Fruit fly (Drosophila melanogaster) whole organism, pupa: ENCODE measurements around the gene CG14450.

ENCODE experiments used
- CG10348 ChIP-seq: fragments of 200-800 bp; sonication (Bioruptor generic); IDR thresholded peaks from 2 replicates; pipeline ENCODE4 v1.3.6; 2022; ENCODE audit warnings: missing biosample characterization, missing genetic modification characterization
- CG12605 ChIP-seq: fragments of 200-800 bp; sonication (Bioruptor generic); IDR thresholded peaks from 2 replicates; pipeline ENCODE4 v1.3.6; 2022; ENCODE audit warnings: missing biosample characterization, missing genetic modification characterization
- CG13204 ChIP-seq: fragments of 200-800 bp; sonication (Bioruptor generic); optimal IDR thresholded peaks from 2 replicates; lab custom pipeline; 2018; ENCODE audit warnings: missing biosample characterization, mild to moderate bottlenecking, missing genetic modification characterization, moderate library complexity
- CG14655 ChIP-seq: fragments of 200-800 bp; sonication (Bioruptor generic); optimal IDR thresholded peaks from 3 replicates; lab custom pipeline; 2017; ENCODE audit warnings: mild to moderate bottlenecking, missing biosample characterization, missing genetic modification reagents, missing genetic modification characterization
- CG15710 ChIP-seq: fragments of 200-800 bp; sonication (Bioruptor generic); optimal IDR thresholded peaks from 2 replicates; lab custom pipeline; 2018; ENCODE audit warnings: missing biosample characterization, mild to moderate bottlenecking, missing genetic modification characterization, moderate library complexity
- CG17806 ChIP-seq: fragments of 200-800 bp; sonication (Bioruptor generic); optimal IDR thresholded peaks from 2 replicates; lab custom pipeline; 2018; ENCODE audit warnings: missing biosample characterization, mild to moderate bottlenecking, missing genetic modification characterization, moderate library complexity
- CG32121 ChIP-seq: fragments of 200-800 bp; sonication (Bioruptor generic); IDR thresholded peaks from 2 replicates; pipeline ENCODE4 v1.3.6; 2022; ENCODE audit warnings: missing biosample characterization, missing genetic modification characterization
- CG34367 ChIP-seq: fragments of 200-800 bp; sonication (Bioruptor generic); optimal IDR thresholded peaks from 2 replicates; lab custom pipeline; 2018; ENCODE audit warnings: missing biosample characterization, mild to moderate bottlenecking, missing genetic modification characterization
- CG4496 ChIP-seq: fragments of 200-800 bp; sonication (Bioruptor generic); IDR thresholded peaks from 3 replicates; pipeline ENCODE4 v1.3.6; 2022; ENCODE audit warnings: missing biosample characterization, missing genetic modification characterization
- CG8159 ChIP-seq: fragments of 200-800 bp; sonication (Bioruptor generic); optimal IDR thresholded peaks from 3 replicates; lab custom pipeline; 2018; ENCODE audit warnings: missing biosample characterization, mild to moderate bottlenecking, missing genetic modification characterization, moderate library complexity
- CG8301 ChIP-seq: fragments of 200-800 bp; sonication (Bioruptor generic); optimal IDR thresholded peaks from 2 replicates; lab custom pipeline; 2018; ENCODE audit warnings: missing biosample characterization, mild to moderate bottlenecking, missing genetic modification characterization
- CG9948 ChIP-seq: fragments of 200-800 bp; sonication (Bioruptor generic); optimal IDR thresholded peaks from 2 replicates; lab custom pipeline; 2018; ENCODE audit warnings: missing biosample characterization, mild to moderate bottlenecking, missing genetic modification characterization, moderate library complexity
- D1 ChIP-seq: fragments of 200-800 bp; sonication (Bioruptor generic); optimal IDR thresholded peaks from 2 replicates; lab custom pipeline; 2018; ENCODE audit warnings: missing biosample characterization, mild to moderate bottlenecking, missing genetic modification characterization, moderate library complexity
- EcR ChIP-seq: fragments of 200-800 bp; sonication (Bioruptor generic); optimal IDR thresholded peaks from 3 replicates; lab custom pipeline; 2019; ENCODE audit warnings: missing biosample characterization, missing genetic modification characterization, mild to moderate bottlenecking, moderate library complexity, missing genetic modification reagents
- Ets98B ChIP-seq: fragments of 200-800 bp; sonication (Bioruptor generic); IDR thresholded peaks from 2 replicates; pipeline ENCODE4 v1.3.6; 2022; ENCODE audit warnings: missing biosample characterization, missing genetic modification characterization
- Pif1A ChIP-seq: fragments of 200-800 bp; sonication (Bioruptor generic); optimal IDR thresholded peaks from 3 replicates; lab custom pipeline; 2016; ENCODE audit warnings: missing biosample characterization, missing genetic modification characterization
- Pif1B ChIP-seq: fragments of 200-800 bp; sonication (Bioruptor generic); optimal IDR thresholded peaks from 3 replicates; lab custom pipeline; 2016; ENCODE audit warnings: missing biosample characterization, missing genetic modification characterization
- Snoo ChIP-seq: fragments of 200-800 bp; sonication (Bioruptor generic); optimal IDR thresholded peaks from 3 replicates; lab custom pipeline; 2017; ENCODE audit warnings: missing biosample characterization, mild to moderate bottlenecking, missing genetic modification characterization, inconsistent platforms
- fd96Ca ChIP-seq: fragments of 200-800 bp; sonication (Bioruptor generic); IDR thresholded peaks from 3 replicates; pipeline ENCODE4 v1.3.6; 2022; ENCODE audit warnings: missing biosample characterization, missing genetic modification characterization
- gl ChIP-seq: fragments of 200-800 bp; sonication (Bioruptor generic); optimal IDR thresholded peaks from 2 replicates; lab custom pipeline; 2018; ENCODE audit warnings: missing biosample characterization, mild to moderate bottlenecking, missing genetic modification characterization
- rn ChIP-seq: fragments of 200-800 bp; sonication (Bioruptor generic); IDR thresholded peaks from 2 replicates; pipeline ENCODE4 v1.3.6; 2022; ENCODE audit warnings: missing biosample characterization, missing genetic modification characterization

The CG14450 gene

dm6 chr3L:22742121-22742531 lies 14.5 kb upstream of the CG14450 start:
- TF ChIP-seq Pif1A (GFP tag; lab: Kevin White, UChicago) (no peak), CG32121 (no peak), CG9948 (tag; lab: Kevin White, UChicago) (no peak), Ets98B (no peak), CG13204 (GFP tag; lab: Kevin White, UChicago) (peak; percentile 77), CG34367 (tag; lab: Kevin White, UChicago) (no peak), CG10348 (GFP tag; lab: Robert Waterston, UW) (no peak), CG4496 (GFP tag; lab: Robert Waterston, UW) (peak; percentile 74; the same call in 2 of the 3 replicates), CG17806 (tag; lab: Kevin White, UChicago) (no peak), CG8159 (tag; lab: Kevin White, UChicago) (no peak), EcR (peak; percentile 17), Pif1B (GFP tag; lab: Kevin White, UChicago) (no peak), D1 (tag; lab: Kevin White, UChicago) (no peak), fd96Ca (GFP tag; lab: Robert Waterston, UW) (no peak), CG12605 (no peak), rn (GFP tag; lab: Robert Waterston, UW) (no peak), Snoo (tag; lab: Kevin White, UChicago) (no peak), CG15710 (tag; lab: Kevin White, UChicago) (no peak), CG14655 (no peak)

- TF ChIP-seq CG13204 (GFP tag; lab: Kevin White, UChicago) (no peak), CG4496 (GFP tag; lab: Robert Waterston, UW) (peak; percentile 84), CG10348 (GFP tag; lab: Robert Waterston, UW) (peak; percentile 75), CG15710 (tag; lab: Kevin White, UChicago) (peak; percentile 82), rn (GFP tag; lab: Robert Waterston, UW) (no peak; the same call in none of the 2 replicates), CG17806 (tag; lab: Kevin White, UChicago) (peak; percentile 71), gl (tag; lab: Kevin White, UChicago) (peak; percentile 30), Snoo (tag; lab: Kevin White, UChicago) (peak; percentile 87), fd96Ca (GFP tag; lab: Robert Waterston, UW) (peak; percentile 89), CG34367 (tag; lab: Kevin White, UChicago) (peak; percentile 70), Ets98B (peak; percentile 74), CG12605 (peak; percentile 52; the same call in 1 of the 2 replicates), CG14655 (peak; percentile 85), Pif1B (GFP tag; lab: Kevin White, UChicago) (peak; percentile 84), CG8159 (tag; lab: Kevin White, UChicago) (peak; percentile 81), CG32121 (peak; percentile 82), CG8301 (tag; lab: Kevin White, UChicago) (peak; percentile 64), CG9948 (tag; lab: Kevin White, UChicago) (peak; percentile 67), Pif1A (GFP tag; lab: Kevin White, UChicago) (peak; percentile 82), EcR (peak; percentile 53), D1 (tag; lab: Kevin White, UChicago) (no peak)
Measured at dm6 chr3L:22741389-22742120, 14.0 kb upstream of the CG14450 start, which contains the start of gene CG7369. Gene CG7369, plus strand, starts transcription at chr3L:22741793.

DNA sequence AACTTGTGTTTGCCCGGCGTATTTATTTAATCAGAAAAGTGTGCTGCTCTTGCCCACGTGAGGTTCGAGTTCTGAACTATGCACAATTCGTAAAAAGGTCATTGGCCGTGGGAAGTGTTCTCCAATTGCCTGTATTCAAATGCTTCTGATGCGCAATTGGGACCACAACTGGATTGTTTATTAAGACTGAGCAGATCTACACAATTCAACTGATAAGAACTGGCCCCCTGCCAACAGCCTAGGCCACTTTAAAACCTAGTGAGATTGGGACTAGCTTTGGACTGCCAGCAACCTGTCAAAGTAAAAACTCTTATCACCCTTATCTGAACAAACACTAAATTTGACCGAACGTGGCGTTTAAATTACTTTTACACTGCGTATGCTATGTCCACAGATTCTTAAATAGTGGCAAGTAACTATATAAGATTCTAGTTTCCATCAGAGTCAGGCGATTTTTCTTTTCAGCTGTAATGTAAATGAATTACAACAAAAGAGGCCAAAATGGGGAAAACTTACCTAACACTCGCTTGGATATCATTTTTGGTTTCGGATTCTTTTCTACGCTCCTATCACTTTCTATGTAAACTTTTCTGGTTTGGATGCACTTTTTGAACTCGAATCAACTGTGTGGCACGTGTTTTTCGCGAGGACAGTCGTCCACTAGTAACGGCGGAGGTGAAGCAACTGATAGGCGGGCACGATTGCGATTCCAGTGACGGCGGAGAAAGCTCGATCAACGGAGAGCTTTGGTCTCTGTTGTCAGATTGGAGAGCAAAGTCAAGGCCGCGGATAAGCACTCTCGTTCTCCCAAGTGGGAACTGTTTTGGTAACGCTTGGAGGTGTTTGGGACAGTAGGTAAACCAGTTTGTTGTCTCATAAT lies 10.4 kb upstream of the CG14450 start, which contains the start of gene CG11241:
CG11241 (minus strand) TSS at position 689 of the 880 bp plus-strand sequence.
- TF ChIP-seq EcR = peak; percentile 79
- TF ChIP-seq CG4496 (GFP tag; lab: Robert Waterston, UW) = no peak; the same call in 2 of the 3 replicates

- no peak for TF ChIP-seq rn (GFP tag; lab: Robert Waterston, UW)
- TF ChIP-seq Pif1A (GFP tag; lab: Kevin White, UChicago) = no peak
- no peak for TF ChIP-seq Pif1B (GFP tag; lab: Kevin White, UChicago)
- TF ChIP-seq CG15710 (tag; lab: Kevin White, UChicago) = no peak
- TF ChIP-seq EcR = no peak
- TF ChIP-seq gl (tag; lab: Kevin White, UChicago) = no peak
- no peak for TF ChIP-seq CG17806 (tag; lab: Kevin White, UChicago)
- no peak for TF ChIP-seq CG34367 (tag; lab: Kevin White, UChicago)
- TF ChIP-seq CG8301 (tag; lab: Kevin White, UChicago) = no peak
- TF ChIP-seq D1 (tag; lab: Kevin White, UChicago) = no peak
- no peak for TF ChIP-seq fd96Ca (GFP tag; lab: Robert Waterston, UW)
- no peak for TF ChIP-seq CG14655
- no peak for TF ChIP-seq Snoo (tag; lab: Kevin White, UChicago)
- TF ChIP-seq CG9948 (tag; lab: Kevin White, UChicago) = no peak
- no peak for TF ChIP-seq CG4496 (GFP tag; lab: Robert Waterston, UW)
- no peak for TF ChIP-seq CG32121
- no peak for TF ChIP-seq CG13204 (GFP tag; lab: Kevin White, UChicago)
- TF ChIP-seq CG8159 (tag; lab: Kevin White, UChicago) = no peak
- no peak for TF ChIP-seq Ets98B
- TF ChIP-seq CG12605 = no peak
Measured at dm6 chr3L:22733607-22734006, 6.0 kb upstream of the CG14450 start.

dm6 chr3L:22731393-22731792 lies 3.8 kb upstream of the CG14450 start:
- no peak for TF ChIP-seq CG9948 (tag; lab: Kevin White, UChicago)
- no peak for TF ChIP-seq CG4496 (GFP tag; lab: Robert Waterston, UW)
- TF ChIP-seq Ets98B = no peak
- no peak for TF ChIP-seq CG15710 (tag; lab: Kevin White, UChicago)
